Worm (Caenorhabditis elegans): ENCODE measurements around the gene C14E2.11.

ce11 chrX:1816106-1816505, 14.8 kb downstream of the C14E2.11 start, which contains the start of gene C14E2.7:
- TF ChIP-seq pag-3 (tag; optimal IDR thresholded peaks at IDR 0.05; ENCODE audit: borderline replicate concordance) (no peak), ceh-48 (tag; optimal IDR thresholded peaks at IDR 0.05) (no peak)
